Worm (Caenorhabditis elegans) whole organism, late embryonic: ENCODE data around the gene egl-9.

Experiments used
- ceh-48 ChIP-seq: sonication (generic microtip); optimal IDR thresholded peaks from 2 replicates; lab custom pipeline; 2016; ENCODE audit warnings: missing genetic modification characterization, inconsistent platforms, missing compliant biosample characterization
- ceh-6 ChIP-seq: fragments of 200-800 bp; sonication (Bioruptor generic); optimal IDR thresholded peaks from 2 replicates; lab custom pipeline; 2018; ENCODE audit warnings: mild to moderate bottlenecking, missing genetic modification characterization, missing compliant biosample characterization
- elt-2 ChIP-seq: sonication (generic microtip); optimal IDR thresholded peaks from 2 replicates; lab custom pipeline; 2016; ENCODE audit warnings: missing genetic modification reagents, missing genetic modification characterization, missing compliant biosample characterization
- hlh-8 ChIP-seq: sonication (generic microtip); optimal IDR thresholded peaks from 2 replicates; lab custom pipeline; 2016; ENCODE audit warnings: missing genotype, missing genetic modification characterization, missing compliant biosample characterization
- nhr-11 ChIP-seq: fragments of 150-350 bp; optimal IDR thresholded peaks from 2 replicates; lab custom pipeline; 2014; ENCODE audit warnings: missing biosample characterization, missing genetic modification characterization
- sdc-2 ChIP-seq: sonication (generic microtip); optimal IDR thresholded peaks from 2 replicates; lab custom pipeline; 2016; ENCODE audit warnings: missing genotype, missing genetic modification characterization, missing compliant biosample characterization

- TF ChIP-seq sdc-2 = no peak
- no peak for TF ChIP-seq nhr-11 (tag; lab: Kevin White, UChicago)
- no peak for TF ChIP-seq ceh-6
- no peak for TF ChIP-seq hlh-8 (tag; lab: Kevin White, UChicago)
- TF ChIP-seq elt-2 (tag; lab: Kevin White, UChicago) = no peak
- no peak for TF ChIP-seq ceh-48 (tag; lab: Kevin White, UChicago)
These were observed 34.6 kb upstream of the egl-9 start, which contains the start of gene Y32F6A.4 for ce11 chrV:10433721-10434120.
